Fruit fly (Drosophila melanogaster) whole organism, pupa: ENCODE data around the gene CG3764.

Source experiments
- CG10348 ChIP-seq: fragments of 200-800 bp; sonication (Bioruptor generic); IDR thresholded peaks from 2 replicates; pipeline ENCODE4 v1.3.6; 2022; ENCODE audit warnings: missing biosample characterization, missing genetic modification characterization
- CG12605 ChIP-seq: fragments of 200-800 bp; sonication (Bioruptor generic); IDR thresholded peaks from 2 replicates; pipeline ENCODE4 v1.3.6; 2022; ENCODE audit warnings: missing biosample characterization, missing genetic modification characterization
- CG13204 ChIP-seq: fragments of 200-800 bp; sonication (Bioruptor generic); optimal IDR thresholded peaks from 2 replicates; lab custom pipeline; 2018; ENCODE audit warnings: missing biosample characterization, mild to moderate bottlenecking, missing genetic modification characterization, moderate library complexity
- CG14655 ChIP-seq: fragments of 200-800 bp; sonication (Bioruptor generic); optimal IDR thresholded peaks from 3 replicates; lab custom pipeline; 2017; ENCODE audit warnings: mild to moderate bottlenecking, missing biosample characterization, missing genetic modification reagents, missing genetic modification characterization
- CG15710 ChIP-seq: fragments of 200-800 bp; sonication (Bioruptor generic); optimal IDR thresholded peaks from 2 replicates; lab custom pipeline; 2018; ENCODE audit warnings: missing biosample characterization, mild to moderate bottlenecking, missing genetic modification characterization, moderate library complexity
- CG17806 ChIP-seq: fragments of 200-800 bp; sonication (Bioruptor generic); optimal IDR thresholded peaks from 2 replicates; lab custom pipeline; 2018; ENCODE audit warnings: missing biosample characterization, mild to moderate bottlenecking, missing genetic modification characterization, moderate library complexity
- CG32121 ChIP-seq: fragments of 200-800 bp; sonication (Bioruptor generic); IDR thresholded peaks from 2 replicates; pipeline ENCODE4 v1.3.6; 2022; ENCODE audit warnings: missing biosample characterization, missing genetic modification characterization
- CG34367 ChIP-seq: fragments of 200-800 bp; sonication (Bioruptor generic); optimal IDR thresholded peaks from 2 replicates; lab custom pipeline; 2018; ENCODE audit warnings: missing biosample characterization, mild to moderate bottlenecking, missing genetic modification characterization
- CG4496 ChIP-seq: fragments of 200-800 bp; sonication (Bioruptor generic); IDR thresholded peaks from 3 replicates; pipeline ENCODE4 v1.3.6; 2022; ENCODE audit warnings: missing biosample characterization, missing genetic modification characterization
- CG8159 ChIP-seq: fragments of 200-800 bp; sonication (Bioruptor generic); optimal IDR thresholded peaks from 3 replicates; lab custom pipeline; 2018; ENCODE audit warnings: missing biosample characterization, mild to moderate bottlenecking, missing genetic modification characterization, moderate library complexity
- CG8301 ChIP-seq: fragments of 200-800 bp; sonication (Bioruptor generic); optimal IDR thresholded peaks from 2 replicates; lab custom pipeline; 2018; ENCODE audit warnings: missing biosample characterization, mild to moderate bottlenecking, missing genetic modification characterization
- CG9948 ChIP-seq: fragments of 200-800 bp; sonication (Bioruptor generic); optimal IDR thresholded peaks from 2 replicates; lab custom pipeline; 2018; ENCODE audit warnings: missing biosample characterization, mild to moderate bottlenecking, missing genetic modification characterization, moderate library complexity
- D1 ChIP-seq: fragments of 200-800 bp; sonication (Bioruptor generic); optimal IDR thresholded peaks from 2 replicates; lab custom pipeline; 2018; ENCODE audit warnings: missing biosample characterization, mild to moderate bottlenecking, missing genetic modification characterization, moderate library complexity
- EcR ChIP-seq: fragments of 200-800 bp; sonication (Bioruptor generic); optimal IDR thresholded peaks from 3 replicates; lab custom pipeline; 2019; ENCODE audit warnings: missing biosample characterization, missing genetic modification characterization, mild to moderate bottlenecking, moderate library complexity, missing genetic modification reagents
- Ets98B ChIP-seq: fragments of 200-800 bp; sonication (Bioruptor generic); IDR thresholded peaks from 2 replicates; pipeline ENCODE4 v1.3.6; 2022; ENCODE audit warnings: missing biosample characterization, missing genetic modification characterization
- Pif1A ChIP-seq: fragments of 200-800 bp; sonication (Bioruptor generic); optimal IDR thresholded peaks from 3 replicates; lab custom pipeline; 2016; ENCODE audit warnings: missing biosample characterization, missing genetic modification characterization
- Pif1B ChIP-seq: fragments of 200-800 bp; sonication (Bioruptor generic); optimal IDR thresholded peaks from 3 replicates; lab custom pipeline; 2016; ENCODE audit warnings: missing biosample characterization, missing genetic modification characterization
- Snoo ChIP-seq: fragments of 200-800 bp; sonication (Bioruptor generic); optimal IDR thresholded peaks from 3 replicates; lab custom pipeline; 2017; ENCODE audit warnings: missing biosample characterization, mild to moderate bottlenecking, missing genetic modification characterization, inconsistent platforms
- fd96Ca ChIP-seq: fragments of 200-800 bp; sonication (Bioruptor generic); IDR thresholded peaks from 3 replicates; pipeline ENCODE4 v1.3.6; 2022; ENCODE audit warnings: missing biosample characterization, missing genetic modification characterization
- gl ChIP-seq: fragments of 200-800 bp; sonication (Bioruptor generic); optimal IDR thresholded peaks from 2 replicates; lab custom pipeline; 2018; ENCODE audit warnings: missing biosample characterization, mild to moderate bottlenecking, missing genetic modification characterization
- rn ChIP-seq: fragments of 200-800 bp; sonication (Bioruptor generic); IDR thresholded peaks from 2 replicates; pipeline ENCODE4 v1.3.6; 2022; ENCODE audit warnings: missing biosample characterization, missing genetic modification characterization

Gene CG3764

dm6 chr3L:16984042-16984441 lies 28.3 kb downstream of the CG3764 start:
- TF ChIP-seq CG15710 (tag; lab: Kevin White, UChicago) (no peak), EcR (GFP tag; lab: Kevin White, UChicago) (no peak)

dm6 chr3L:16981114-16981648 lies 31.2 kb downstream of the CG3764 start:
- TF ChIP-seq EcR (GFP tag; lab: Kevin White, UChicago) (peak; percentile 27), CG4496 (GFP tag; lab: Robert Waterston, UW) (0 out of 3 replicates have a peak, but pooled peaks have one; percentile 9), Ets98B (no peak)

DNA sequence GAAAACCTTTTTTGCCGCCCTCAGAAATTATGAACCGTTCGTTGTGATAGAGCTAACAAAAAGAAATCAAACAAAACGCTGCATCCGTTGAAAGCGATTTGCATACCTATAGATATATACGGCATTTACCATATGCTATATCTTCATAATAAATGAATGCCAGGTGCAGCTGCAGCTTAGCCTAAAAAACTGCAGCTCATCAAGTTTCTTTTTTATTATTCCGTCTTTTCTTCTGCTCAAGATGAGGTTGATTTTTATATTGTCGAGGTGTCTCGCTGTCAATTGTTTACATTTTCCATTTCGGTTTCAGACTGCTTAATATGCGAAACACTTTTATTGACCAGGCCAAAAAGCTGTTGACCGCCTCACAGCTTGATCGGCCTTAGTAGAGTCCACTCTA lies 34.0 kb downstream of the CG3764 start:
- no peak for TF ChIP-seq Snoo (tag; lab: Kevin White, UChicago)
- TF ChIP-seq Ets98B = no peak
- no peak for TF ChIP-seq fd96Ca (GFP tag; lab: Robert Waterston, UW)
- TF ChIP-seq CG8159 (tag; lab: Kevin White, UChicago) = no peak
- TF ChIP-seq CG34367 = no peak
- no peak for TF ChIP-seq EcR (GFP tag; lab: Kevin White, UChicago)
- TF ChIP-seq Pif1A (GFP tag; lab: Kevin White, UChicago) = no peak
- TF ChIP-seq CG8301 = no peak
- no peak for TF ChIP-seq Pif1B (GFP tag; lab: Kevin White, UChicago)
- no peak for TF ChIP-seq CG14655 (GFP tag; lab: Kevin White, UChicago)
- TF ChIP-seq, all 21 proteins: peak for 0

dm6 chr3L:16977311-16977710 lies 35.1 kb downstream of the CG3764 start:
- TF ChIP-seq CG8301 (no peak), CG13204 (GFP tag; lab: Kevin White, UChicago) (no peak), CG10348 (no peak), CG17806 (tag; lab: Kevin White, UChicago) (no peak), D1 (tag; lab: Kevin White, UChicago) (no peak), CG12605 (GFP tag; lab: Robert Waterston, UW) (no peak), fd96Ca (GFP tag; lab: Robert Waterston, UW) (no peak), CG32121 (no peak), rn (GFP tag; lab: Robert Waterston, UW) (no peak), CG14655 (GFP tag; lab: Kevin White, UChicago) (no peak), CG4496 (GFP tag; lab: Robert Waterston, UW) (no peak)

dm6 chr3L:16975638-16976528 lies 36.5 kb downstream of the CG3764 start:
- peak; percentile 63 for TF ChIP-seq CG34367
- no peak for TF ChIP-seq CG12605 (GFP tag; lab: Robert Waterston, UW)
- TF ChIP-seq EcR (GFP tag; lab: Kevin White, UChicago) = peak; percentile 21
- peak; percentile 54 for TF ChIP-seq Snoo (tag; lab: Kevin White, UChicago)
- peak; percentile 41 for TF ChIP-seq CG13204 (GFP tag; lab: Kevin White, UChicago)
- peak; percentile 44 for TF ChIP-seq CG17806 (tag; lab: Kevin White, UChicago)
- peak; percentile 40 for TF ChIP-seq D1 (tag; lab: Kevin White, UChicago)
- no peak for TF ChIP-seq CG10348
- TF ChIP-seq Pif1B (GFP tag; lab: Kevin White, UChicago) = peak; percentile 38
- peak; percentile 35 for TF ChIP-seq Ets98B
- TF ChIP-seq rn (GFP tag; lab: Robert Waterston, UW) = no peak
- TF ChIP-seq CG8301 = peak; percentile 76
- peak; percentile 82 for TF ChIP-seq CG8159 (tag; lab: Kevin White, UChicago)
- TF ChIP-seq CG9948 (tag; lab: Kevin White, UChicago) = peak; percentile 58
- no peak for TF ChIP-seq CG32121
- peak; percentile 61 for TF ChIP-seq CG4496 (GFP tag; lab: Robert Waterston, UW)
- TF ChIP-seq fd96Ca (GFP tag; lab: Robert Waterston, UW) = peak; percentile 61; the same call in 2 of the 3 replicates
- no peak for TF ChIP-seq gl (tag; lab: Kevin White, UChicago)
- TF ChIP-seq CG15710 (tag; lab: Kevin White, UChicago) = peak; percentile 72
- peak; percentile 67 for TF ChIP-seq Pif1A (GFP tag; lab: Kevin White, UChicago)
- peak; percentile 91 for TF ChIP-seq CG14655 (GFP tag; lab: Kevin White, UChicago)

dm6 chr3L:16974645-16975151 lies 37.7 kb downstream of the CG3764 start:
- TF ChIP-seq CG8301 (peak; percentile 18), fd96Ca (GFP tag; lab: Robert Waterston, UW) (0 out of 3 replicates have a peak, but pooled peaks have one; percentile 35), D1 (tag; lab: Kevin White, UChicago) (no peak), CG32121 (0 out of 2 replicates have a peak, but pooled peaks have one; percentile 5), CG12605 (GFP tag; lab: Robert Waterston, UW) (peak; percentile 60), Pif1A (GFP tag; lab: Kevin White, UChicago) (peak; percentile 20), CG34367 (no peak), CG17806 (tag; lab: Kevin White, UChicago) (peak; percentile 23), EcR (GFP tag; lab: Kevin White, UChicago) (no peak), CG8159 (tag; lab: Kevin White, UChicago) (peak; percentile 62), CG14655 (GFP tag; lab: Kevin White, UChicago) (no peak), Snoo (tag; lab: Kevin White, UChicago) (peak; percentile 43), CG10348 (no peak), gl (tag; lab: Kevin White, UChicago) (peak; percentile 38), CG15710 (tag; lab: Kevin White, UChicago) (peak; percentile 13), CG9948 (tag; lab: Kevin White, UChicago) (peak; percentile 46)
